Fruit fly (Drosophila melanogaster) whole organism, embryonic: ENCODE results near the gene Bap60.

Experiments used
- Adf1 ChIP-seq: fragments of 200-800 bp; sonication (Bioruptor generic); IDR thresholded peaks from 2 replicates; pipeline ENCODE4 v1.3.6; 2022; ENCODE audit warnings: missing biosample characterization, missing genetic modification characterization
- Awh ChIP-seq: fragments of 200-800 bp; sonication (Bioruptor generic); IDR thresholded peaks from 2 replicates; pipeline ENCODE4, ENCODE4 v1.3.6; 2022; ENCODE audit warnings: missing biosample characterization, missing genetic modification characterization
- Blimp-1 ChIP-seq: fragments of 200-800 bp; sonication (Bioruptor generic); optimal IDR thresholded peaks from 3 replicates; lab custom pipeline; 2018; ENCODE audit warnings: missing biosample characterization, missing genetic modification characterization, mild to moderate bottlenecking, moderate library complexity, missing genetic modification reagents
- CG10274 ChIP-seq: fragments of 200-800 bp; sonication (Bioruptor generic); optimal IDR thresholded peaks from 3 replicates; lab custom pipeline; 2017; ENCODE audit warnings: missing biosample characterization, mild to moderate bottlenecking, missing genetic modification characterization
- CG13894 ChIP-seq: fragments of 200-800 bp; sonication (Bioruptor generic); optimal IDR thresholded peaks from 3 replicates; lab custom pipeline; 2018; ENCODE audit warnings: missing biosample characterization, mild to moderate bottlenecking, missing genetic modification characterization, moderate library complexity
- CG15696 ChIP-seq: fragments of 200-800 bp; sonication (Bioruptor generic); optimal IDR thresholded peaks from 2 replicates; lab custom pipeline; 2019; ENCODE audit warnings: missing biosample characterization, mild to moderate bottlenecking, missing genetic modification characterization, moderate library complexity
- CG17328 ChIP-seq: fragments of 200-800 bp; sonication (Bioruptor generic); IDR thresholded peaks from 2 replicates; pipeline ENCODE4 v1.3.6; 2022; ENCODE audit warnings: missing biosample characterization, missing genetic modification characterization
- CG17912 ChIP-seq: fragments of 200-800 bp; sonication (Bioruptor generic); optimal IDR thresholded peaks from 2 replicates; lab custom pipeline; 2018; ENCODE audit warnings: missing biosample characterization, mild to moderate bottlenecking, missing genetic modification characterization
- CG1832 ChIP-seq: fragments of 200-800 bp; sonication (Bioruptor generic); optimal IDR thresholded peaks from 2 replicates; lab custom pipeline; 2017; ENCODE audit warnings: missing biosample characterization, mild to moderate bottlenecking, missing genetic modification characterization, inconsistent platforms
- CG31388 ChIP-seq: fragments of 200-800 bp; sonication (Bioruptor generic); optimal IDR thresholded peaks from 2 replicates; lab custom pipeline; 2016; ENCODE audit warnings: missing biosample characterization, missing genetic modification characterization
- CG4328 ChIP-seq: fragments of 200-800 bp; sonication (Bioruptor generic); optimal IDR thresholded peaks from 3 replicates; lab custom pipeline; 2017; ENCODE audit warnings: missing biosample characterization, missing genetic modification reagents, missing genetic modification characterization
- CG4404 ChIP-seq: fragments of 200-800 bp; sonication (Bioruptor generic); IDR thresholded peaks from 2 replicates; pipeline ENCODE4 v1.3.6; 2022; ENCODE audit warnings: missing biosample characterization, missing genetic modification characterization
- CG5953 ChIP-seq: fragments of 200-800 bp; sonication (Bioruptor generic); IDR thresholded peaks from 2 replicates; pipeline ENCODE4 v1.3.6; 2022; ENCODE audit warnings: missing biosample characterization, missing genetic modification characterization
- CG7372 ChIP-seq: fragments of 200-800 bp; sonication (Bioruptor generic); IDR thresholded peaks from 2 replicates; pipeline ENCODE4 v1.3.6; 2022; ENCODE audit warnings: missing biosample characterization, missing genetic modification characterization
- Camta ChIP-seq: fragments of 200-800 bp; sonication (Bioruptor generic); optimal IDR thresholded peaks from 2 replicates; lab custom pipeline; 2016; ENCODE audit warnings: missing biosample characterization, missing genetic modification characterization
- CoRest ChIP-seq: fragments of 200-800 bp; sonication (Bioruptor generic); optimal IDR thresholded peaks from 3 replicates; lab custom pipeline; 2018; ENCODE audit warnings: missing biosample characterization, mild to moderate bottlenecking, missing genetic modification characterization, moderate library complexity
- D ChIP-seq, 2 experiments: fragments of 200-800 bp in 1 of 2; fragments of >200 bp in 1 of 2; sonication (Bioruptor generic) in 1 of 2; optimal IDR thresholded peaks; 2 replicates in 1 of 2; 3 replicates in 1 of 2; lab custom pipeline; 2017; ENCODE audit warnings: mild to moderate bottlenecking in 1 of 2, missing biosample characterization in 1 of 2, missing genetic modification characterization in 1 of 2, missing genetic modification reagents in 1 of 2
- Dbx ChIP-seq: fragments of 200-800 bp; sonication (Bioruptor generic); IDR thresholded peaks from 3 replicates; pipeline ENCODE4 v1.3.6; 2022; ENCODE audit warnings: missing biosample characterization, missing genetic modification characterization
- Fer3 ChIP-seq: fragments of 200-800 bp; sonication (Bioruptor generic); optimal IDR thresholded peaks from 2 replicates; lab custom pipeline; 2018; ENCODE audit warnings: missing biosample characterization, mild to moderate bottlenecking, missing genetic modification characterization, moderate library complexity
- GATAe ChIP-seq: fragments of 200-800 bp; sonication (Bioruptor generic); conservative IDR thresholded peaks from 2 replicates; pipeline ENCODE4 v1.3.6; 2022; ENCODE audit warnings: missing biosample characterization, missing genetic modification characterization
- Hr39 ChIP-seq: fragments of >200 bp; optimal IDR thresholded peaks from 2 replicates; lab custom pipeline; 2017
- NC2β ChIP-seq: fragments of 200-800 bp; sonication (Bioruptor generic); optimal IDR thresholded peaks from 2 replicates; lab custom pipeline; 2016; ENCODE audit warnings: missing biosample characterization, missing genetic modification characterization
- Neu2 ChIP-seq: fragments of 200-800 bp; sonication (Bioruptor generic); optimal IDR thresholded peaks from 3 replicates; lab custom pipeline; 2016; ENCODE audit warnings: missing biosample characterization, missing genetic modification characterization, borderline replicate concordance
- Oli ChIP-seq: fragments of 200-800 bp; sonication (Bioruptor generic); optimal IDR thresholded peaks from 2 replicates; lab custom pipeline; 2018; ENCODE audit warnings: missing biosample characterization, mild to moderate bottlenecking, missing genetic modification characterization, moderate library complexity
- Poxn ChIP-seq: fragments of 200-800 bp; sonication (Bioruptor generic); IDR thresholded peaks from 2 replicates; pipeline ENCODE4 v1.3.6; 2022; ENCODE audit warnings: missing biosample characterization, missing genetic modification characterization
- Sox102F ChIP-seq: fragments of 200-800 bp; sonication (Bioruptor generic); optimal IDR thresholded peaks from 2 replicates; lab custom pipeline; 2018; ENCODE audit warnings: missing biosample characterization, mild to moderate bottlenecking, missing genetic modification characterization, moderate library complexity
- Sry-δ ChIP-seq: fragments of 200-800 bp; sonication (Bioruptor generic); optimal IDR thresholded peaks from 2 replicates; lab custom pipeline; 2016; ENCODE audit warnings: missing biosample characterization, missing genetic modification characterization
- Taf1 ChIP-seq: fragments of 200-800 bp; sonication (Bioruptor generic); IDR thresholded peaks from 2 replicates; pipeline ENCODE4 v1.3.6; 2022; ENCODE audit warnings: missing biosample characterization, missing genetic modification characterization
- Vsx1 ChIP-seq: fragments of 200-800 bp; sonication (Bioruptor generic); optimal IDR thresholded peaks from 2 replicates; lab custom pipeline; 2017; ENCODE audit warnings: missing biosample characterization, mild to moderate bottlenecking, missing genetic modification characterization, missing genetic modification reagents
- abd-A ChIP-seq: fragments of 200-800 bp; sonication (Bioruptor generic); optimal IDR thresholded peaks from 3 replicates; lab custom pipeline; 2019; ENCODE audit warnings: missing biosample characterization, mild to moderate bottlenecking, missing genetic modification characterization, moderate library complexity
- ap ChIP-seq: fragments of 200-800 bp; sonication (Bioruptor generic); IDR thresholded peaks from 2 replicates; pipeline ENCODE4 v1.3.6; 2022; ENCODE audit warnings: missing biosample characterization, missing genetic modification characterization
- bab2 ChIP-seq: fragments of 200-800 bp; sonication (Bioruptor generic); optimal IDR thresholded peaks from 2 replicates; lab custom pipeline; 2016; ENCODE audit warnings: missing biosample characterization, missing genetic modification characterization
- btn ChIP-seq: fragments of 200-800 bp; sonication (Bioruptor generic); optimal IDR thresholded peaks from 2 replicates; lab custom pipeline; 2016; ENCODE audit warnings: missing biosample characterization, missing genetic modification characterization
- chinmo ChIP-seq: fragments of 200-800 bp; sonication (Bioruptor generic); IDR thresholded peaks from 4 replicates; pipeline ENCODE4 v1.3.6; 2022; ENCODE audit warnings: missing biosample characterization, missing genetic modification characterization; ENCODE audit not compliant: partially characterized antibody
- ci ChIP-seq: fragments of 200-800 bp; sonication (Bioruptor generic); IDR thresholded peaks from 3 replicates; pipeline ENCODE4 v1.3.6; 2022; ENCODE audit warnings: missing biosample characterization, missing genetic modification characterization
- corto ChIP-seq: fragments of 200-800 bp; sonication (Bioruptor generic); optimal IDR thresholded peaks from 2 replicates; lab custom pipeline; 2016; ENCODE audit warnings: missing biosample characterization, mild to moderate bottlenecking, missing genetic modification characterization, moderate library complexity
- crol ChIP-seq: fragments of 200-800 bp; sonication (Bioruptor generic); IDR thresholded peaks from 2 replicates; pipeline ENCODE4 v1.3.6; 2022; ENCODE audit warnings: missing biosample characterization, missing genetic modification characterization
- dysf ChIP-seq: fragments of 200-800 bp; sonication (Bioruptor generic); IDR thresholded peaks from 3 replicates; pipeline ENCODE4 v1.3.6; 2022; ENCODE audit warnings: missing biosample characterization, missing genetic modification characterization
- ems ChIP-seq: fragments of 200-800 bp; sonication (Bioruptor generic); optimal IDR thresholded peaks from 3 replicates; lab custom pipeline; 2016; ENCODE audit warnings: missing biosample characterization, missing genetic modification characterization
- ewg ChIP-seq: fragments of 200-800 bp; sonication (Bioruptor generic); optimal IDR thresholded peaks from 3 replicates; lab custom pipeline; 2017; ENCODE audit warnings: mild to moderate bottlenecking, missing biosample characterization, missing genetic modification reagents, missing genetic modification characterization
- exex ChIP-seq: fragments of 200-800 bp; sonication (Bioruptor generic); optimal IDR thresholded peaks from 4 replicates; lab custom pipeline; 2018; ENCODE audit warnings: missing biosample characterization, mild to moderate bottlenecking, missing genetic modification characterization, moderate library complexity
- gfzf ChIP-seq: fragments of 200-800 bp; sonication (Bioruptor generic); optimal IDR thresholded peaks from 2 replicates; lab custom pipeline; 2016; ENCODE audit warnings: missing biosample characterization, mild to moderate bottlenecking, missing genetic modification characterization, moderate library complexity
- gt ChIP-seq: fragments of 200-800 bp; sonication (Bioruptor generic); IDR thresholded peaks from 2 replicates; pipeline ENCODE4 v1.3.6; 2022; ENCODE audit warnings: missing biosample characterization, missing genetic modification characterization
- her ChIP-seq: fragments of 200-800 bp; sonication (Bioruptor generic); optimal IDR thresholded peaks from 2 replicates; lab custom pipeline; 2016; ENCODE audit warnings: missing biosample characterization, missing genetic modification characterization
- mirr ChIP-seq: fragments of 200-800 bp; sonication (Bioruptor generic); optimal IDR thresholded peaks from 3 replicates; lab custom pipeline; 2018; ENCODE audit warnings: missing biosample characterization, mild to moderate bottlenecking, missing genetic modification characterization
- oc ChIP-seq: fragments of 200-800 bp; sonication (Bioruptor generic); optimal IDR thresholded peaks from 2 replicates; lab custom pipeline; 2018; ENCODE audit warnings: missing biosample characterization, mild to moderate bottlenecking, missing genetic modification characterization, moderate library complexity
- pzg ChIP-seq: fragments of 200-800 bp; sonication (Bioruptor generic); optimal IDR thresholded peaks from 3 replicates; lab custom pipeline; 2018; ENCODE audit warnings: missing biosample characterization, mild to moderate bottlenecking, missing genetic modification characterization, moderate library complexity
- tap ChIP-seq: fragments of 200-800 bp; optimal IDR thresholded peaks from 3 replicates; lab custom pipeline; 2019; ENCODE audit warnings: missing biosample characterization, mild to moderate bottlenecking, missing genetic modification characterization, moderate library complexity
- vfl ChIP-seq: fragments of 200-800 bp; sonication (Bioruptor generic); optimal IDR thresholded peaks from 2 replicates; lab custom pipeline; 2016; ENCODE audit warnings: missing biosample characterization, missing genetic modification characterization
- yki ChIP-seq: fragments of >200 bp; optimal IDR thresholded peaks from 3 replicates; lab custom pipeline; 2018
- zen2 ChIP-seq: fragments of 200-800 bp; sonication (Bioruptor generic); IDR thresholded peaks from 3 replicates; pipeline ENCODE4 v1.3.6; 2022; ENCODE audit warnings: missing biosample characterization, missing genetic modification characterization; ENCODE audit not compliant: partially characterized antibody

Gene Bap60

dm6 chrX:13159481-13159880, at the start of gene Bap60, which contains the start of gene CG12096 (continued):
- TF ChIP-seq crol (no peak), gt (0 out of 2 replicates have a peak, but pooled peaks have one; percentile 39), zen2 (GFP tag; lab: Robert Waterston, UW) (0 out of 3 replicates have a peak, but pooled peaks have one; percentile 59), exex (no peak), Poxn (GFP tag; lab: Robert Waterston, UW) (no peak), D (optimal IDR thresholded peaks at IDR 0.05; lab: Kevin White, UChicago) (no peak), D (GFP tag; optimal IDR thresholded peaks at IDR 0.05; lab: Kevin White, UChicago) (peak; percentile 6), GATAe (GFP tag; lab: Robert Waterston, UW) (no peak), CG17912 (GFP tag; lab: Kevin White, UChicago) (no peak), CG7372 (GFP tag; lab: Robert Waterston, UW) (peak; percentile 64), Vsx1 (GFP tag; lab: Kevin White, UChicago) (no peak), Awh (no peak), dysf (GFP tag; lab: Robert Waterston, UW) (peak; percentile 75; the same call in 2 of the 3 replicates), oc (tag; lab: Kevin White, UChicago) (no peak), Adf1 (GFP tag; lab: Robert Waterston, UW) (0 out of 2 replicates have a peak, but pooled peaks have one; percentile 15), vfl (GFP tag; lab: Kevin White, UChicago) (peak; percentile 71), her (peak; percentile 66), corto (GFP tag; lab: Kevin White, UChicago) (no peak), mirr (peak; percentile 38), Neu2 (peak; percentile 23), CG15696 (tag; lab: Kevin White, UChicago) (peak; percentile 78), Sox102F (GFP tag; lab: Kevin White, UChicago) (peak; percentile 65), Fer3 (tag; lab: Kevin White, UChicago) (peak; percentile 67), CoRest (tag; lab: Kevin White, UChicago) (peak; percentile 90), Blimp-1 (peak; percentile 55), NC2β (GFP tag; lab: Kevin White, UChicago) (peak; percentile 68), CG10274 (GFP tag; lab: Kevin White, UChicago) (no peak)

- TF ChIP-seq tap (tag; lab: Kevin White, UChicago) (no peak), ap (GFP tag; lab: Robert Waterston, UW) (no peak), Taf1 (GFP tag; lab: Robert Waterston, UW) (no peak), CG17328 (GFP tag; lab: Robert Waterston, UW) (no peak), pzg (no peak), Hr39 (peak; percentile 50), bab2 (GFP tag; lab: Kevin White, UChicago) (no peak), chinmo (GFP tag; lab: Robert Waterston, UW) (0 out of 4 replicates have a peak, but pooled peaks have one; percentile 50), ewg (GFP tag; lab: Kevin White, UChicago) (peak; percentile 54), crol (peak; percentile 90), CG13894 (tag; lab: Kevin White, UChicago) (peak; percentile 5), Camta (GFP tag; lab: Kevin White, UChicago) (no peak), CG1832 (GFP tag; lab: Kevin White, UChicago) (peak; percentile 33), Vsx1 (GFP tag; lab: Kevin White, UChicago) (no peak), ems (GFP tag; lab: Kevin White, UChicago) (no peak), abd-A (peak; percentile 68), btn (GFP tag; lab: Kevin White, UChicago) (no peak), CG5953 (GFP tag; lab: Robert Waterston, UW) (peak; percentile 13; the same call in 1 of the 2 replicates), CG4404 (no peak), zen2 (GFP tag; lab: Robert Waterston, UW) (no peak), CG31388 (no peak), yki (lab: Kevin White, UChicago) (no peak), Dbx (GFP tag; lab: Robert Waterston, UW) (0 out of 3 replicates have a peak, but pooled peaks have one; percentile 12), Oli (tag; lab: Kevin White, UChicago) (no peak), CG4328 (GFP tag; lab: Kevin White, UChicago) (no peak), Sry-δ (GFP tag; lab: Kevin White, UChicago) (no peak), ci (GFP tag; lab: Robert Waterston, UW) (no peak), gfzf (no peak)
Measured at dm6 chrX:13208554-13208953, 49.2 kb upstream of the Bap60 start.
